Fruit fly (Drosophila melanogaster): ENCODE results near the gene CG31909.
A peak's percentile ranks its signal among the peaks of the same experiment; 100 is the strongest.

CG31909 gene

DNA sequence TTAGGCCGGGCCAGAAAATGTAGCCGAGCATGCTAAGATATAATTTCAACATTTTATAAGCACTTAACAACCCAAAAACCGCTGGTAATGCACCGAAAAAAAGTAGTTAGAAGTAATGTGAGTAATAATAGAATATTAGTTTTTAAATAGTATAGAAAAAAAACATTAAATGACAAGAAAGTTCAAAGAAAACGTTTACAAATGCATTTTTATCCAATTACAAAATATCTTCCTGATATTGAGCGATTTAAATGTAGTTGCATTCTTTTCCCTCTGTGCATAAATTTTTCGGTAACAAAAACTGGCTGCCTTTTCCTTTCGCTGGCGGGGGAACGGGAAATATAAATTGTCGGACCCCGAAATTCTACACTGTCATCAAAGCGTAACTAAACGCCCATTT, 45.4 kb downstream of the CG31909 start (continued):
- TF ChIP-seq pzg (GFP tag; optimal IDR thresholded peaks at IDR 0.05) = no peak
- 0 out of 2 replicates have a peak, but pooled peaks have one; percentile 1 for TF ChIP-seq crol (GFP tag; IDR thresholded peaks at IDR 0.05)
- no peak for TF ChIP-seq CG30403 (GFP tag; optimal IDR thresholded peaks at IDR 0.05)
- TF ChIP-seq CG14710 (tag; optimal IDR thresholded peaks at IDR 0.05) = peak; percentile 25
- TF ChIP-seq ind (GFP tag; optimal IDR thresholded peaks at IDR 0.05) = no peak
- no peak for TF ChIP-seq stwl (tag; optimal IDR thresholded peaks at IDR 0.05)
- no peak for TF ChIP-seq run (tag; optimal IDR thresholded peaks at IDR 0.05)
- TF ChIP-seq bsh (GFP tag; optimal IDR thresholded peaks at IDR 0.05) = peak in 1 of 2 experiments; percentile 41
- no peak for TF ChIP-seq stc (GFP tag; IDR thresholded peaks at IDR 0.05)

DNA sequence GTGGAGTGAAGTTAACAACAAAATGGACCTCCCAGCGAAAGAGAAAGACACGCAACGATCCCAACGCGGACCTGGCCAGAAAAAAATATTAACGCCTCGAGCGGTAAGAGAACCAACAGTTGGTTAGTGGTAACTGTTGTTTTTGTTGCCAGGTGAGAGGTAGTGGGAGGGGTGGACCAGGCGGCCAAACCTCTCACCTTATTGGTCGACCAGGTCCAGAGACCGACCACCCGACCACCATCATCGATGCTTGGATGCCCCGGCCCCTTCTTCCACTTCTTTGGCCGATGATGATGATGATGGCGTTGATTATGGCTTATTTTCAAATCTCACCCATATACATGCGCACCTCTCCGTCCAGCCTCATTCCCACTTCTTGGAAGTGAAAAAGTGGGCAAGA, 45.9 kb downstream of the CG31909 start:
- TF ChIP-seq Neu2 (GFP tag; optimal IDR thresholded peaks at IDR 0.05; ENCODE audit: borderline replicate concordance) = peak; percentile 59
- peak; percentile 69 for TF ChIP-seq Nf-YC (tag; optimal IDR thresholded peaks at IDR 0.05)
- TF ChIP-seq Nf-YB (GFP tag; optimal IDR thresholded peaks at IDR 0.05) = peak; percentile 85
- TF ChIP-seq sob (GFP tag; IDR thresholded peaks at IDR 0.05) = no peak

DNA sequence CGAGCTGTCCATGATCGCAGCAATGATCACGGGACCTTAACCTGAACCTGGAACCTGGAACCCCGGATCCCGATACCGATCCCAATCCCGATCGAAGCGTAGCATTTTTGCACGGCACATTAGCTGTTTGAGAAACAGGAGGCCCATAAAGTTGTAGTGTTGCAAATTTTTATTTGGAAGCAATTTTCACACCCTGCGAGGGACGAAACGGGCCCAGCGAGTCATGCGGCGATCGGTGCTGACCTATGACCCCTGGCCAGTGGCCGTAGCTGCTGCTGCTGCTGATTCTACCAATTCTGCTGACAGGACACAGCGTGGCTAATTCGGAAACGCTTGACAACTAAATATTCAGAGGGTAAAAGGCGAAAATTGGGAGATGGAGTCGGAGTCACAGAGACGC, 47.0 kb downstream of the CG31909 start:
- TF ChIP-seq Hr51 (GFP tag; optimal IDR thresholded peaks at IDR 0.05) (no peak), CG10979 (tag; optimal IDR thresholded peaks at IDR 0.05) (no peak), CG3726 (GFP tag; IDR thresholded peaks at IDR 0.05) (no peak), prd (optimal IDR thresholded peaks at IDR 0.05) (no peak), prd (GFP tag; IDR thresholded peaks at IDR 0.05) (peak; percentile 53; the same call in 2 of the 3 replicates), phol (tag; optimal IDR thresholded peaks at IDR 0.05) (no peak), org-1 (GFP tag; optimal IDR thresholded peaks at IDR 0.05) (no peak), CG17802 (tag; optimal IDR thresholded peaks at IDR 0.05) (no peak), MBD-R2 (GFP tag; IDR thresholded peaks at IDR 0.05) (no peak), GATAe (GFP tag; conservative IDR thresholded peaks at IDR 0.05) (no peak), CG12299 (tag; optimal IDR thresholded peaks at IDR 0.05) (no peak), fu2 (GFP tag; optimal IDR thresholded peaks at IDR 0.05) (no peak), CG15514 (GFP tag; optimal IDR thresholded peaks at IDR 0.05) (no peak), lab (GFP tag; optimal IDR thresholded peaks at IDR 0.05) (no peak), Side (GFP tag; optimal IDR thresholded peaks at IDR 0.05) (no peak), toy (GFP tag; IDR thresholded peaks at IDR 0.05) (no peak), ro (GFP tag; IDR thresholded peaks at IDR 0.05) (no peak), Ada2b (GFP tag; IDR thresholded peaks at IDR 0.05) (no peak), CG14050 (GFP tag; IDR thresholded peaks at IDR 0.05) (no peak), Hsf (GFP tag; optimal IDR thresholded peaks at IDR 0.05) (no peak), eve (GFP tag; optimal IDR thresholded peaks at IDR 0.05) (no peak), cad (GFP tag; optimal IDR thresholded peaks at IDR 0.05) (peak; percentile 76), Max (GFP tag; optimal IDR thresholded peaks at IDR 0.05) (no peak), stwl (tag; optimal IDR thresholded peaks at IDR 0.05) (no peak), YL-1 (GFP tag; optimal IDR thresholded peaks at IDR 0.05) (no peak), CG8281 (tag; optimal IDR thresholded peaks at IDR 0.05) (no peak), zen (tag; optimal IDR thresholded peaks at IDR 0.05) (peak; percentile 27)
